Worm (Caenorhabditis elegans) whole organism, early embryonic: ENCODE data around the gene nspb-10.

Experiments used
- ama-1 ChIP-seq: fragments of 150-350 bp; optimal IDR thresholded peaks from 2 replicates; lab custom pipeline; 2014
- ceh-36 ChIP-seq: sonication (generic microtip); optimal IDR thresholded peaks from 2 replicates; lab custom pipeline; 2016; ENCODE audit warnings: missing genetic modification characterization, inconsistent platforms, missing compliant biosample characterization
- hmg-4 ChIP-seq: fragments of 200-800 bp; sonication (Bioruptor generic); optimal IDR thresholded peaks from 2 replicates; lab custom pipeline; 2018; ENCODE audit warnings: mild to moderate bottlenecking, missing genetic modification characterization, missing compliant biosample characterization
- hnd-1 ChIP-seq: sonication (generic microtip); optimal IDR thresholded peaks from 2 replicates; lab custom pipeline; 2016; ENCODE audit warnings: missing genetic modification characterization, missing compliant biosample characterization
- pes-1 ChIP-seq: fragments of 200-800 bp; sonication (Bioruptor generic); IDR thresholded peaks from 2 replicates; pipeline ENCODE4 v1.3.6; 2022; ENCODE audit warnings: missing genetic modification reagents, missing genetic modification characterization, missing compliant biosample characterization
- tbx-37 ChIP-seq: fragments of 200-800 bp; sonication (Bioruptor generic); conservative IDR thresholded peaks from 2 replicates; pipeline ENCODE4 v1.3.6; 2022; ENCODE audit warnings: missing genetic modification reagents, missing genetic modification characterization, missing compliant biosample characterization

DNA sequence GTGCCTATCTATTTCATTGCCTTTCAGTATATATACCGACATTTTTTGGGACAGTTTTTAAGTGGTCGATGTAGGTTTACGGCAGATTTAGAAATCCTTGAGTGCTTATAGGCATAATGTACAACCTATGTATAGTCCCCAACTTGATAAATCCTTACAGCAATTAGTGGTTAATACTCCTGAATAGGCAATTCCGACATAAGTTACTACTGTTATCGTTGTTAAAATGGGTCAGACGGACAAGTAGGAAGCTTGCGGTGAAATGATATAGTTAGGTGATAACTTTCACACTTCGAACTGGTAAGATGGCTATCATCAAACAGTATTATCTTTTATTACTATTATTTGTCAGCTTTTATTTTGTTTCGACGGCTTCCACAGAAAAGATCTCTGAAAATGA is 34.7 kb upstream of the nspb-10 start, which contains the start of gene mltn-10:
- TF ChIP-seq hnd-1 (tag; lab: Kevin White, UChicago), result no peak
- TF ChIP-seq ceh-36 (tag; lab: Kevin White, UChicago), result no peak
- TF ChIP-seq ama-1 (lab: Kevin White, UChicago), result no peak
- TF ChIP-seq hmg-4, result no peak
- TF ChIP-seq pes-1, result no peak
- TF ChIP-seq tbx-37, result no peak
